Worm (Caenorhabditis elegans): ENCODE data around the gene F01D5.2.

DNA sequence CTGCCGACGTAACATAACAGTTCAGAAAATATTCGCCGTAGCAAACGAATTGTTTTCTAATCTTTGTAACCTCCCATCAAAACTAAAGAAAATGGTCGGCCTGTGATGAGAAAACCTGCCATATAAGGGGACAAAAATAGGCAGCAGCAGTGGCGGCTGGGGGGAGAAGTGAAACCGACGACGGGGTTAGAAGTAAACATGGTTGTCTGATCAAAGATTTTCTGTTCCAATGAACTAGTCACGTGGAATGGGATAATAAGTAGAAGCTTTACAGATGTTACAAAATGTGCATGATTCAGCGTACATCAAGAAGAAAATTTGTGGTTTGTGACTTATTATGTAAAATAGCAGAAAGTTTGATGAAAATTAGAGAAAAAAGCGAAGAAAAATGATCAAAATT lies 46.4 kb upstream of the F01D5.2 start:
- TF ChIP-seq dmd-4 (tag; optimal IDR thresholded peaks at IDR 0.05) = no peak
- no peak for TF ChIP-seq nhr-23 (tag; optimal IDR thresholded peaks at IDR 0.05)
- TF ChIP-seq alr-1 (tag; optimal IDR thresholded peaks at IDR 0.05) = no peak
- TF ChIP-seq unc-62 (GFP tag; optimal IDR thresholded peaks at IDR 0.05) = no peak
- TF ChIP-seq R02D3.7 (tag; optimal IDR thresholded peaks at IDR 0.05) = no peak
- TF ChIP-seq nhr-25 (tag; optimal IDR thresholded peaks at IDR 0.05) = no peak
- no peak for TF ChIP-seq unc-55 (GFP tag; optimal IDR thresholded peaks at IDR 0.05)
- TF ChIP-seq ztf-4 (tag; optimal IDR thresholded peaks at IDR 0.05) = no peak
- TF ChIP-seq mdl-1 (tag; optimal IDR thresholded peaks at IDR 0.05) = no peak
- TF ChIP-seq nhr-11 (tag; optimal IDR thresholded peaks at IDR 0.05) = no peak
- TF ChIP-seq nhr-237 (tag; optimal IDR thresholded peaks at IDR 0.05) = no peak
- no peak for TF ChIP-seq ztf-11 (tag; optimal IDR thresholded peaks at IDR 0.05)
- TF ChIP-seq nhr-12 (tag; optimal IDR thresholded peaks at IDR 0.05) = no peak
- no peak for TF ChIP-seq nhr-77 (tag; optimal IDR thresholded peaks at IDR 0.05)

Measured in whole organism, L2 larva.